Worm (Caenorhabditis elegans) whole organism, mixed stage, embryonic: Measurements from ENCODE around the gene hrde-1.

Experiments used
- M03D4.4 ChIP-seq: sonication (generic microtip); optimal IDR thresholded peaks from 2 replicates; lab custom pipeline; 2017; ENCODE audit warnings: mild to moderate bottlenecking, missing genetic modification characterization, missing compliant biosample characterization
- bed-3 ChIP-seq: fragments of 200-800 bp; sonication (Bioruptor generic); optimal IDR thresholded peaks from 3 replicates; lab custom pipeline; 2018; ENCODE audit warnings: mild to moderate bottlenecking, missing genetic modification characterization, moderate library complexity, missing compliant biosample characterization
- blmp-1 ChIP-seq: fragments of 150-350 bp; optimal IDR thresholded peaks from 2 replicates; lab custom pipeline; 2014; ENCODE audit warnings: missing biosample characterization, missing genetic modification characterization
- ceh-39 ChIP-seq: fragments of 150-350 bp; optimal IDR thresholded peaks from 2 replicates; lab custom pipeline; 2014; ENCODE audit warnings: missing biosample characterization, missing genetic modification characterization
- ceh-43 ChIP-seq: fragments of 200-800 bp; sonication (Bioruptor generic); optimal IDR thresholded peaks from 2 replicates; lab custom pipeline; 2018; ENCODE audit warnings: mild to moderate bottlenecking, missing genetic modification characterization, moderate library complexity, missing compliant biosample characterization
- ceh-83 ChIP-seq: fragments of 200-800 bp; sonication (Bioruptor generic); optimal IDR thresholded peaks from 2 replicates; lab custom pipeline; 2018; ENCODE audit warnings: mild to moderate bottlenecking, missing genetic modification characterization, missing compliant biosample characterization
- ces-1 ChIP-seq: fragments of 150-350 bp; optimal IDR thresholded peaks from 2 replicates; lab custom pipeline; 2014; ENCODE audit warnings: missing biosample characterization, missing genetic modification reagents, missing genetic modification characterization
- cnd-1 ChIP-seq: fragments of 200-800 bp; sonication (Bioruptor generic); optimal IDR thresholded peaks from 2 replicates; lab custom pipeline; 2018; ENCODE audit warnings: mild to moderate bottlenecking, missing genetic modification characterization, missing compliant biosample characterization
- drap-1 ChIP-seq: fragments of 200-800 bp; sonication (Bioruptor generic); optimal IDR thresholded peaks from 3 replicates; lab custom pipeline; 2018; ENCODE audit warnings: mild to moderate bottlenecking, missing genetic modification characterization, missing compliant biosample characterization
- elt-1 ChIP-seq: sonication (generic microtip); optimal IDR thresholded peaks from 2 replicates; lab custom pipeline; 2017; ENCODE audit warnings: missing genetic modification characterization, mild to moderate bottlenecking, missing compliant biosample characterization, antibody characterized with exemption, moderate library complexity, borderline replicate concordance; ENCODE audit not compliant: insufficient read depth
- elt-3 ChIP-seq: fragments of 150-350 bp; optimal IDR thresholded peaks from 2 replicates; lab custom pipeline; 2014; ENCODE audit warnings: missing biosample characterization, missing genetic modification characterization
- flh-1 ChIP-seq: fragments of 200-800 bp; sonication (Bioruptor generic); optimal IDR thresholded peaks from 2 replicates; lab custom pipeline; 2018; ENCODE audit warnings: mild to moderate bottlenecking, missing genetic modification characterization, moderate library complexity, missing compliant biosample characterization
- ham-2 ChIP-seq: fragments of 200-800 bp; sonication (Bioruptor generic); optimal IDR thresholded peaks from 2 replicates; lab custom pipeline; 2018; ENCODE audit warnings: mild to moderate bottlenecking, missing genetic modification characterization, missing compliant biosample characterization
- hlh-1 ChIP-seq: fragments of 150-350 bp; optimal IDR thresholded peaks from 2 replicates; lab custom pipeline; 2014; ENCODE audit warnings: missing biosample characterization, missing genetic modification reagents, missing genetic modification characterization
- lin-13 ChIP-seq: fragments of 150-350 bp; optimal IDR thresholded peaks from 2 replicates; lab custom pipeline; 2014; ENCODE audit warnings: missing biosample characterization, missing genetic modification characterization
- lin-32 ChIP-seq: fragments of 200-800 bp; sonication (Bioruptor generic); optimal IDR thresholded peaks from 2 replicates; lab custom pipeline; 2018; ENCODE audit warnings: mild to moderate bottlenecking, missing genetic modification characterization, missing compliant biosample characterization
- lsy-2 ChIP-seq: fragments of 150-350 bp; optimal IDR thresholded peaks from 2 replicates; lab custom pipeline; 2014; ENCODE audit warnings: missing biosample characterization, missing genetic modification characterization
- mab-5 ChIP-seq: fragments of 150-350 bp; optimal IDR thresholded peaks from 2 replicates; lab custom pipeline; 2014; ENCODE audit warnings: missing biosample characterization, missing genetic modification characterization
- mep-1 ChIP-seq: fragments of 150-350 bp; optimal IDR thresholded peaks from 2 replicates; lab custom pipeline; 2017; ENCODE audit warnings: missing biosample characterization, missing genetic modification reagents, missing genetic modification characterization, inconsistent platforms
- mls-2 ChIP-seq: sonication (generic microtip); optimal IDR thresholded peaks from 2 replicates; lab custom pipeline; 2016; ENCODE audit warnings: mild to moderate bottlenecking, missing genetic modification characterization, moderate library complexity, missing compliant biosample characterization
- nhr-12 ChIP-seq: fragments of 150-350 bp; optimal IDR thresholded peaks from 2 replicates; lab custom pipeline; 2014; ENCODE audit warnings: missing biosample characterization, missing genetic modification characterization
- nhr-2 ChIP-seq: fragments of 150-350 bp; optimal IDR thresholded peaks from 2 replicates; lab custom pipeline; 2014; ENCODE audit warnings: missing biosample characterization, missing genetic modification characterization
- nhr-237 ChIP-seq: fragments of 150-350 bp; optimal IDR thresholded peaks from 2 replicates; lab custom pipeline; 2014; ENCODE audit warnings: missing biosample characterization, missing genetic modification characterization
- nhr-28 ChIP-seq: fragments of 150-350 bp; optimal IDR thresholded peaks from 2 replicates; lab custom pipeline; 2014; ENCODE audit warnings: missing biosample characterization, missing genetic modification characterization
- nhr-76 ChIP-seq: sonication (generic microtip); optimal IDR thresholded peaks from 2 replicates; lab custom pipeline; 2017; ENCODE audit warnings: missing biosample characterization, missing genetic modification characterization
- pha-4 ChIP-seq: fragments of 150-350 bp; optimal IDR thresholded peaks from 2 replicates; lab custom pipeline; 2018; ENCODE audit warnings: missing biosample characterization, missing genetic modification reagents, missing genetic modification characterization
- sem-2 ChIP-seq: fragments of 200-800 bp; sonication (Bioruptor generic); optimal IDR thresholded peaks from 2 replicates; lab custom pipeline; 2018; ENCODE audit warnings: mild to moderate bottlenecking, missing genetic modification characterization, missing compliant biosample characterization
- snpc-4 ChIP-seq: fragments of 150-350 bp; optimal IDR thresholded peaks from 2 replicates; lab custom pipeline; 2014; ENCODE audit warnings: missing biosample characterization, missing genetic modification characterization
- sptf-1 ChIP-seq: sonication (generic microtip); optimal IDR thresholded peaks from 2 replicates; lab custom pipeline; 2017; ENCODE audit warnings: mild to moderate bottlenecking, missing genetic modification characterization, moderate library complexity, missing compliant biosample characterization
- tbx-8 ChIP-seq: fragments of 200-800 bp; sonication (Bioruptor generic); optimal IDR thresholded peaks from 2 replicates; lab custom pipeline; 2018; ENCODE audit warnings: mild to moderate bottlenecking, missing genetic modification characterization, moderate library complexity, missing compliant biosample characterization
- unc-120 ChIP-seq: sonication (generic microtip); optimal IDR thresholded peaks from 2 replicates; lab custom pipeline; 2017; ENCODE audit warnings: missing genetic modification characterization, missing compliant biosample characterization; ENCODE audit not compliant: poor library complexity, severe bottlenecking
- unc-39 ChIP-seq: fragments of 150-350 bp; optimal IDR thresholded peaks from 2 replicates; lab custom pipeline; 2014; ENCODE audit warnings: missing biosample characterization, missing genetic modification characterization
- unc-62 ChIP-seq: fragments of 150-350 bp; optimal IDR thresholded peaks from 2 replicates; lab custom pipeline; 2014; ENCODE audit warnings: missing biosample characterization, missing genetic modification reagents, missing genetic modification characterization
- zip-8 ChIP-seq: fragments of 150-350 bp; optimal IDR thresholded peaks from 2 replicates; lab custom pipeline; 2014; ENCODE audit warnings: missing biosample characterization, missing genetic modification characterization
- ztf-11 ChIP-seq: fragments of 150-350 bp; optimal IDR thresholded peaks from 2 replicates; lab custom pipeline; 2014; ENCODE audit warnings: missing biosample characterization, missing genetic modification characterization

The hrde-1 gene

ce11 chrIII:4168665-4169064, 7.3 kb downstream of the hrde-1 start, which contains the start of gene ccdc-55:
ccdc-55 (minus strand) TSS chrIII:4168765.
- TF ChIP-seq mls-2, result no peak
- TF ChIP-seq sptf-1 (tag; lab: Kevin White, UChicago), result no peak
- no peak for TF ChIP-seq nhr-2 (tag; lab: Kevin White, UChicago)
- no peak for TF ChIP-seq lin-13 (tag; lab: Kevin White, UChicago)
- TF ChIP-seq elt-3, result no peak
- no peak for TF ChIP-seq blmp-1 (tag; lab: Kevin White, UChicago)
- TF ChIP-seq, all 35 proteins: peak for 0

DNA sequence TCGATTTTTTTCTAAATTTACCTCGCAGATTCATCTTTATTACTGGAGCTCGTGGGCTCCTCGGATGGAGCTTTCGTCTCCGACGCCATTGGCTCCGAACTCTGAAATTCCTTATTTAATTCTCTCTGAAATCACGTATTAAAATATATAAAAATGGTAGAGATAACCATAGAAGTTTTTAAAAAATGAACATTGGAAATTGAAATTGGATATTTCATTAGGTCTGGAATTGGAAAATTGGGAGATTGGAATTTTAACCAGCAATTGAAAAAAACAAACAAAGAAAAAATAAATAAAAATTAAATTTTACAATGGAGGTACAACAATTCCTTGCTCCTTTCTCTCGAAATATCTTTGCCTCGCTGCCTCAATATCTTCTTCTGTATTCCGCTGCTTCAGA, 9.2 kb downstream of the hrde-1 start, which contains the start of gene rnf-5:
Gene rnf-5, minus strand, starts transcription at position 101 of the 400 bp plus-strand sequence.
- TF ChIP-seq nhr-76 (tag; lab: Kevin White, UChicago) (no peak), nhr-28 (tag; lab: Kevin White, UChicago) (no peak), ham-2 (GFP tag; lab: Kevin White, UChicago) (no peak), lin-13 (tag; lab: Kevin White, UChicago) (no peak), ces-1 (no peak), lin-32 (GFP tag; lab: Kevin White, UChicago) (no peak), elt-1 (no peak), cnd-1 (no peak), nhr-12 (tag; lab: Kevin White, UChicago) (no peak), blmp-1 (tag; lab: Kevin White, UChicago) (no peak), ztf-11 (tag; lab: Kevin White, UChicago) (no peak), hlh-1 (no peak), mep-1 (tag; lab: Kevin White, UChicago) (no peak), unc-39 (tag; lab: Kevin White, UChicago) (no peak), unc-62 (no peak), sem-2 (GFP tag; lab: Kevin White, UChicago) (no peak), pha-4 (tag; lab: Kevin White, UChicago) (no peak), ceh-43 (GFP tag; lab: Kevin White, UChicago) (no peak), bed-3 (GFP tag; lab: Kevin White, UChicago) (no peak), tbx-8 (GFP tag; lab: Kevin White, UChicago) (no peak)

ce11 chrIII:4164071-4164470, 11.9 kb downstream of the hrde-1 start, which contains the start of gene C16C10.8:
C16C10.8 (minus strand) TSS chrIII:4164171.
- no peak for TF ChIP-seq mls-2
- TF ChIP-seq nhr-28 (tag; lab: Kevin White, UChicago), result no peak
- no peak for TF ChIP-seq hlh-1
- no peak for TF ChIP-seq sem-2 (GFP tag; lab: Kevin White, UChicago)
- TF ChIP-seq nhr-237, result no peak
- no peak for TF ChIP-seq lsy-2 (tag; lab: Kevin White, UChicago)
- no peak for TF ChIP-seq zip-8 (tag; lab: Kevin White, UChicago)
- TF ChIP-seq lin-13 (tag; lab: Kevin White, UChicago), result no peak

ce11 chrIII:4160937-4161336, 15.0 kb downstream of the hrde-1 start, which contains the start of gene C01G12.16:
C01G12.16 (plus strand) TSS chrIII:4161237.
- no peak for TF ChIP-seq ces-1

DNA sequence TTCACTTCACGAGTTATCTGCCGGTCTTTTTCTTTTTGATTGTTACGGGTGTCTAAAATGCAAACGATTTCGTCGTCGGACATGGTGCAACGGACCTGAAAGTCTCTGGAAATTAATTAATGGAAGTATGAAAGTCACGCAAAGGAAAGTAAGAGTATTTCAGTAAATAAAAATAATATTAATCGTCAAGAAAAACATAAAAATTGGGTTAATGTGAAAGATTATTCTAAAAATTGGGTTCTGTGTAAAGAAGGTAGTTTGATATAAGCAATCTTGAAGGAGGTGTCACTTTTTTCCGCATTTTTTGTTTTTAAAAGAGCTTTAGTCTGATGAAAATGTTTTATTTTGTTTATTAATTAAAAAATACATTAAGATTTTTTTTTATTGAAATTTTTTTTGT, 18.7 kb downstream of the hrde-1 start, which contains the start of gene C16C10.9:
Gene C16C10.9, minus strand, starts transcription at position 101 of the 400 bp plus-strand sequence.
- no peak for TF ChIP-seq snpc-4 (tag; lab: Kevin White, UChicago)
- no peak for TF ChIP-seq mls-2
- no peak for TF ChIP-seq ces-1
- no peak for TF ChIP-seq sptf-1 (tag; lab: Kevin White, UChicago)
- TF ChIP-seq mab-5 (tag; lab: Kevin White, UChicago), result no peak
- no peak for TF ChIP-seq drap-1 (GFP tag; lab: Kevin White, UChicago)
- TF ChIP-seq unc-62, result no peak
- no peak for TF ChIP-seq ceh-39 (tag; lab: Kevin White, UChicago)
- no peak for TF ChIP-seq ceh-83
- TF ChIP-seq bed-3 (GFP tag; lab: Kevin White, UChicago), result no peak
- TF ChIP-seq nhr-12 (tag; lab: Kevin White, UChicago), result no peak
- TF ChIP-seq M03D4.4 (tag; lab: Kevin White, UChicago), result no peak
- TF ChIP-seq lin-13 (tag; lab: Kevin White, UChicago), result no peak
- no peak for TF ChIP-seq zip-8 (tag; lab: Kevin White, UChicago)
- no peak for TF ChIP-seq flh-1 (GFP tag; lab: Kevin White, UChicago)
- TF ChIP-seq hlh-1, result no peak
- no peak for TF ChIP-seq cnd-1
- no peak for TF ChIP-seq unc-120 (tag; lab: Kevin White, UChicago)
- TF ChIP-seq lsy-2 (tag; lab: Kevin White, UChicago), result no peak
- no peak for TF ChIP-seq tbx-8 (GFP tag; lab: Kevin White, UChicago)
